Fruit fly (Drosophila melanogaster) whole organism, larva: ENCODE measurements around the gene mAcon1.

Experiments used
- noc ChIP-seq: fragments of 200-800 bp; sonication (Bioruptor generic); optimal IDR thresholded peaks from 3 replicates; lab custom pipeline; 2019; ENCODE audit warnings: missing biosample characterization, mild to moderate bottlenecking, missing genetic modification characterization, moderate library complexity

The mAcon1 gene

dm6 chr2L:21219640-21220085, 51.3 kb downstream of the mAcon1 start:
- peak; percentile 56 for TF ChIP-seq noc (tag; lab: Kevin White, UChicago)

- no peak for TF ChIP-seq noc (tag; lab: Kevin White, UChicago)
These were observed 52.0 kb downstream of the mAcon1 start, which contains the start of gene Atg18b for dm6 chr2L:21220396-21220795. TSS of gene Atg18b (minus strand) at chr2L:21220572.

dm6 chr2L:21221114-21221578, 52.8 kb downstream of the mAcon1 start, which contains the start of gene CG8677:
TSS of gene CG8677 (plus strand) at chr2L:21221312.
- no peak for TF ChIP-seq noc (tag; lab: Kevin White, UChicago)

dm6 chr2L:21221778-21222177, 53.4 kb downstream of the mAcon1 start:
- TF ChIP-seq noc (tag; lab: Kevin White, UChicago), result no peak
